Worm (Caenorhabditis elegans) whole organism, mixed stage, embryonic: ENCODE data around the gene F23B12.4.

ENCODE experiments used
- M03D4.4 ChIP-seq: sonication (generic microtip); optimal IDR thresholded peaks from 2 replicates; lab custom pipeline; 2017; ENCODE audit warnings: mild to moderate bottlenecking, missing genetic modification characterization, missing compliant biosample characterization
- ces-1 ChIP-seq: fragments of 150-350 bp; optimal IDR thresholded peaks from 2 replicates; lab custom pipeline; 2014; ENCODE audit warnings: missing biosample characterization, missing genetic modification reagents, missing genetic modification characterization
- elt-1 ChIP-seq: sonication (generic microtip); optimal IDR thresholded peaks from 2 replicates; lab custom pipeline; 2017; ENCODE audit warnings: missing genetic modification characterization, mild to moderate bottlenecking, missing compliant biosample characterization, antibody characterized with exemption, moderate library complexity, borderline replicate concordance; ENCODE audit not compliant: insufficient read depth
- lsy-2 ChIP-seq: fragments of 150-350 bp; optimal IDR thresholded peaks from 2 replicates; lab custom pipeline; 2014; ENCODE audit warnings: missing biosample characterization, missing genetic modification characterization
- sem-2 ChIP-seq: fragments of 200-800 bp; sonication (Bioruptor generic); optimal IDR thresholded peaks from 2 replicates; lab custom pipeline; 2018; ENCODE audit warnings: mild to moderate bottlenecking, missing genetic modification characterization, missing compliant biosample characterization
- unc-39 ChIP-seq: fragments of 150-350 bp; optimal IDR thresholded peaks from 2 replicates; lab custom pipeline; 2014; ENCODE audit warnings: missing biosample characterization, missing genetic modification characterization

DNA sequence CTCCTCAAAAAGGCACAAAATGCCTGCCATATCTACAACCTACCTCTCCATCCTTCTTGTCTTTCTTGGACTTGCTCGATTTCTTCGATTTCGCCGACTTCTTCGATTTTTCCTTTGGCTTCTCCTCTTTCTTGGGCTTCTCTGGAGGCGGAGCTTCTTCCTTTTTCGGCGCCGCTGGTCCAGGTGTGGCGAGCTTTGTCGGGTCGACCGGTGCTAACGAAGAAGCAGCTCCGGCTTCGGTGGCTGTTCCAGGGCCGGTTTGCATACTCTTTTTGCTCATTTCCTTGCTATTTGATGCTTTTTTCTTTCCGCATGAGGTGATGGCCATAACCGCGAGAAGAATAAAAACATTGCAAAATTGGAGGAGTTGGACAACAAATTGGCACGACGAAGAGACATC, 39.6 kb downstream of the F23B12.4 start:
- no peak for TF ChIP-seq unc-39 (tag; lab: Kevin White, UChicago)
- no peak for TF ChIP-seq ces-1 (GFP tag; lab: Kevin White, UChicago)
- no peak for TF ChIP-seq lsy-2 (tag; lab: Kevin White, UChicago)
- TF ChIP-seq M03D4.4 (tag; lab: Kevin White, UChicago), result no peak
- TF ChIP-seq elt-1 (tag; lab: Kevin White, UChicago), result no peak
- no peak for TF ChIP-seq sem-2 (GFP tag; lab: Kevin White, UChicago)
